Worm (Caenorhabditis elegans): Measurements from ENCODE around the gene rpl-35.

DNA sequence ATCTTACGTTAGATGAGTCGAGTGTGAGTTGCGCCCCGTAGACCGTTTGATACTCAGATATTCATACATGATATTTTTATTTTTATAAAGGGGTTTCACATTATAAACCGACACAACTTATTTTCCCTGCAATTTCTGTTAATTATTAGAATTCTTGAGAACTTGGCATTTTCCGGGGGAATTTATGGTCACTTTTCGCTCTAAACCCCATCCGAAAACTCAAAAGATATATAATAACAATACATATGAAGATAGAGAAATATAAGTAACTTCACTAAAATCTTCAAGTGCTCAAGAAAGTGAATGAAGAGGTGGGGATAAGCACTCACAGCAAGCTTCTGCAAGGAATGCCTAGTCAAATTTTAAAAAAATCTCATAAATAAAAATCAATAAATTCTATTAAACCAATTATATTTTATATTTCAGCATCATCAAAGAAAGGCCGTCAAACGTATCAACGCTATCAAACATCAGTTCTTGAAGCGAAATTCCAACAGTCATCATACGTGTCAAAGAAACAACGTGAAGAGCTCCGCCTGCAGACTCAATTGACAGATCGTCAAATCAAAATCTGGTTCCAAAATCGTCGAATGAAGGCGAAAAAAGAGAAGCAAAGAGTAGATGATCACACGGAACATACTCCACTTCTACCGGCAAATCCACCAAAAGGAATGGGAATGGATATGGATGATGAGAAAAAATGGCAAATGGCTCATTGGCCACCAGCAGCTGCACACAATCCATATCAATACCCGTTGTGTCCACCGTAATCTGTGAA is 39.2 kb upstream of the rpl-35 start:
- no peak for TF ChIP-seq ceh-36 (tag; optimal IDR thresholded peaks at IDR 0.05)
- TF ChIP-seq flt-1 (GFP tag; IDR thresholded peaks at IDR 0.05): no peak
- no peak for TF ChIP-seq ceh-13 (GFP tag; optimal IDR thresholded peaks at IDR 0.05)
- no peak for TF ChIP-seq B0310.2 (tag; optimal IDR thresholded peaks at IDR 0.05)
- TF ChIP-seq pes-1 (GFP tag; IDR thresholded peaks at IDR 0.05): no peak
- no peak for TF ChIP-seq tbx-37 (GFP tag; conservative IDR thresholded peaks at IDR 0.05)
- no peak for TF ChIP-seq ama-1 (optimal IDR thresholded peaks at IDR 0.05)
- no peak for TF ChIP-seq scrt-1 (GFP tag; IDR thresholded peaks at IDR 0.05)
- no peak for TF ChIP-seq tbx-11 (GFP tag; IDR thresholded peaks at IDR 0.05)
- no peak for TF ChIP-seq F13C5.2 (tag; optimal IDR thresholded peaks at IDR 0.05)
- no peak for TF ChIP-seq hmbx-1 (tag; optimal IDR thresholded peaks at IDR 0.05)
